Worm (Caenorhabditis elegans) whole organism, midembryonic: ENCODE results near the gene C04G6.6.

Source experiments
- flt-1 ChIP-seq: fragments of 200-800 bp; sonication (Bioruptor generic); IDR thresholded peaks from 2 replicates; pipeline ENCODE4 v1.3.6; 2022; ENCODE audit warnings: missing genetic modification characterization, missing compliant biosample characterization
- klf-2 ChIP-seq: fragments of 200-800 bp; sonication (Bioruptor generic); conservative IDR thresholded peaks from 2 replicates; pipeline ENCODE4 v1.3.6; 2022; ENCODE audit warnings: missing genetic modification reagents, missing genetic modification characterization, missing compliant biosample characterization
- tab-1 ChIP-seq: fragments of 200-800 bp; sonication (Bioruptor generic); IDR thresholded peaks from 2 replicates; pipeline ENCODE4 v1.3.6; 2022; ENCODE audit warnings: missing genetic modification characterization, missing compliant biosample characterization

- TF ChIP-seq tab-1 (no peak), flt-1 (GFP tag; lab: Robert Waterston, UW) (no peak), klf-2 (GFP tag; lab: Robert Waterston, UW) (no peak)
Measured at ce11 chrII:5141945-5142514, 42.5 kb upstream of the C04G6.6 start, which contains the start of gene nas-29.
